Worm (Caenorhabditis elegans) whole organism, L3 larva: Measurements from ENCODE around the gene rpn-6.2.

Experiments used
- mml-1 ChIP-seq: fragments of 150-350 bp; sonication (generic microtip); optimal IDR thresholded peaks from 3 replicates; lab custom pipeline; 2014; ENCODE audit warnings: missing biosample characterization, missing genetic modification characterization
- nhr-11 ChIP-seq: fragments of 150-350 bp; optimal IDR thresholded peaks from 2 replicates; lab custom pipeline; 2014; ENCODE audit warnings: missing biosample characterization, missing genetic modification characterization
- nhr-12 ChIP-seq: fragments of 150-350 bp; optimal IDR thresholded peaks from 2 replicates; lab custom pipeline; 2014; ENCODE audit warnings: missing biosample characterization, missing genetic modification characterization
- nhr-25 ChIP-seq: sonication (generic microtip); optimal IDR thresholded peaks from 2 replicates; lab custom pipeline; 2017; ENCODE audit warnings: missing biosample characterization, missing genetic modification characterization
- nhr-76 ChIP-seq: fragments of 150-350 bp; sonication (generic microtip); optimal IDR thresholded peaks from 5 replicates; lab custom pipeline; 2014; ENCODE audit warnings: missing biosample characterization, missing genetic modification characterization
- pqm-1 ChIP-seq: fragments of 150-350 bp; optimal IDR thresholded peaks from 2 replicates; lab custom pipeline; 2017; ENCODE audit warnings: missing biosample characterization, missing genetic modification characterization, inconsistent platforms
- snpc-4 ChIP-seq: fragments of 150-350 bp; optimal IDR thresholded peaks from 2 replicates; lab custom pipeline; 2014; ENCODE audit warnings: missing biosample characterization, missing genetic modification characterization

ce11 chrIII:9017181-9017651 lies 15.4 kb upstream of the rpn-6.2 start, which contains the start of gene F59B2.12:
- no peak for TF ChIP-seq nhr-25 (tag; lab: Kevin White, UChicago)
- no peak for TF ChIP-seq pqm-1 (tag; lab: Kevin White, UChicago)
- no peak for TF ChIP-seq mml-1 (tag; lab: Kevin White, UChicago)
- no peak for TF ChIP-seq nhr-12 (tag; lab: Kevin White, UChicago)
- TF ChIP-seq snpc-4 (tag; lab: Kevin White, UChicago) = no peak
- TF ChIP-seq nhr-76 = no peak
- TF ChIP-seq nhr-11 = no peak
